Worm (Caenorhabditis elegans) whole organism, midembryonic: ENCODE measurements around the gene Y105C5B.18.

ENCODE experiments used
- T22C8.4 ChIP-seq: fragments of 200-800 bp; sonication (Bioruptor generic); IDR thresholded peaks from 2 replicates; pipeline ENCODE4 v1.3.6; 2022; ENCODE audit warnings: missing genetic modification characterization, missing compliant biosample characterization
- cog-1 ChIP-seq: sonication (generic microtip); optimal IDR thresholded peaks from 2 replicates; lab custom pipeline; 2016; ENCODE audit warnings: missing genetic modification characterization, missing compliant biosample characterization
- flt-1 ChIP-seq: fragments of 200-800 bp; sonication (Bioruptor generic); IDR thresholded peaks from 2 replicates; pipeline ENCODE4 v1.3.6; 2022; ENCODE audit warnings: missing genetic modification characterization, missing compliant biosample characterization
- klf-2 ChIP-seq: fragments of 200-800 bp; sonication (Bioruptor generic); conservative IDR thresholded peaks from 2 replicates; pipeline ENCODE4 v1.3.6; 2022; ENCODE audit warnings: missing genetic modification reagents, missing genetic modification characterization, missing compliant biosample characterization
- med-1 ChIP-seq: sonication (generic microtip); optimal IDR thresholded peaks from 2 replicates; lab custom pipeline; 2017; ENCODE audit warnings: missing genetic modification characterization, mild to moderate bottlenecking, missing compliant biosample characterization, antibody characterized with exemption, missing genetic modification reagents; ENCODE audit not compliant: insufficient read depth
- tab-1 ChIP-seq: fragments of 200-800 bp; sonication (Bioruptor generic); IDR thresholded peaks from 2 replicates; pipeline ENCODE4 v1.3.6; 2022; ENCODE audit warnings: missing genetic modification characterization, missing compliant biosample characterization
- ztf-29 ChIP-seq: fragments of 200-800 bp; sonication (Bioruptor generic); IDR thresholded peaks from 2 replicates; pipeline ENCODE4 v1.3.6; 2022; ENCODE audit warnings: missing genetic modification reagents, missing genetic modification characterization, missing compliant biosample characterization

- TF ChIP-seq T22C8.4: no peak
- no peak for TF ChIP-seq flt-1 (GFP tag; lab: Robert Waterston, UW)
- no peak for TF ChIP-seq med-1 (GFP tag; lab: Kevin White, UChicago)
- no peak for TF ChIP-seq cog-1 (tag; lab: Kevin White, UChicago)
- no peak for TF ChIP-seq ztf-29 (GFP tag; lab: Robert Waterston, UW)
- TF ChIP-seq klf-2 (GFP tag; lab: Robert Waterston, UW): no peak
- TF ChIP-seq tab-1 (GFP tag; lab: Robert Waterston, UW): no peak
Observed at ce11 chrIV:16006267-16006666, 41.9 kb downstream of the Y105C5B.18 start.
